3 fruit fly cellular contexts compared by ENCODE assay signal in the genomic region with DNA sequence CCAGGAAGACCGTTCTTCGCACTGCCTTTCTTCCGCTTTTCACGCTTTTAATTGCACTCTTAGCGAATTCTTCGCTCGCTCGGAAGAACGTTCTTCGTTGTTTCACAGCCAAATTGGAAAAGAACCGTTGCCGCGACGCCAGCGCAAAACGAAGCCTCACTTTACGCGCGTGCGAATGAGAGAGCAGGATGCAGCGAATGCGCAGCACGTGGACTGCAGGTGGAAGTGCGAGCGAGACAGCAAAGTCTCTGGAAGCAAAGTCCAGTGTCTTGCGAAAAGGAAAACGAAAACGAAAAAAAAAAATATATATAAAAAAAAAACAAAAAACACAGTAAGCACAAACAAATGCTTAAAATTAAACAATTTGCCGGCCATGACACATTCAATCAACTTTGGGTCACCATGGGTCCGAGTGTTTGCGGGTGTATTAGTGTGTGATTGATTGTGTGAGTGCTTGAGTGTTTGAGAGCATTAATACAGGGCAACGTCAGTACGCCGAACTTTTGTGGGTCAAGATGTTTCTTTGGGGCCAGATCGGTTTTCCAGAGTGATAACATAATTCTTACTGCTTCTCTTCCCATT.
TF ChIP-seq lines count a peak whose summit lies in the region.

A gene (minus strand): TSS at position 103 of the 582 bp plus-strand sequence.

TF ChIP-seq in whole organism, adult, 20 proteins besides CTCF, POLR2A, EP300 and RAD21 (continued from another document):
- peak; percentile 78 for TF ChIP-seq tj (GFP tag; optimal IDR thresholded peaks at IDR 0.05; lab: Kevin White, UChicago)
- no peak for TF ChIP-seq pad (GFP tag; optimal IDR thresholded peaks at IDR 0.05; lab: Kevin White, UChicago)
- TF ChIP-seq ovo (GFP tag; optimal IDR thresholded peaks at IDR 0.05; lab: Kevin White, UChicago), result peak; percentile 27

TF ChIP-seq in whole organism, prepupa, 60 proteins besides CTCF, POLR2A, EP300 and RAD21 (continued from another document):
- TF ChIP-seq Smox (GFP tag; optimal IDR thresholded peaks at IDR 0.05; lab: Kevin White, UChicago) (peak; percentile 25), net (GFP tag; optimal IDR thresholded peaks at IDR 0.05; lab: Kevin White, UChicago) (peak; percentile 70), Lpt (GFP tag; optimal IDR thresholded peaks at IDR 0.05; lab: Kevin White, UChicago) (no peak), Ets21C (GFP tag; optimal IDR thresholded peaks at IDR 0.05; lab: Kevin White, UChicago) (no peak), dsx (GFP tag; optimal IDR thresholded peaks at IDR 0.05; lab: Kevin White, UChicago; ENCODE audit: poor library complexity, severe bottlenecking) (peak; percentile 17), CG8632 (GFP tag; optimal IDR thresholded peaks at IDR 0.05; lab: Kevin White, UChicago) (peak; percentile 54), CG10669 (GFP tag; optimal IDR thresholded peaks at IDR 0.05; lab: Kevin White, UChicago) (peak; percentile 49), Gug (GFP tag; IDR thresholded peaks at IDR 0.05; lab: Robert Waterston, UW) (no peak), pdm3 (GFP tag; optimal IDR thresholded peaks at IDR 0.05; lab: Kevin White, UChicago) (peak; percentile 51), CG1621 (tag; optimal IDR thresholded peaks at IDR 0.05; lab: Kevin White, UChicago) (peak; percentile 52), lz (GFP tag; optimal IDR thresholded peaks at IDR 0.05; lab: Kevin White, UChicago) (no peak), Met (GFP tag; optimal IDR thresholded peaks at IDR 0.05; lab: Kevin White, UChicago) (peak; percentile 60), CG6276 (GFP tag; optimal IDR thresholded peaks at IDR 0.05; lab: Kevin White, UChicago) (peak; percentile 52), Eip75B (GFP tag; optimal IDR thresholded peaks at IDR 0.05; lab: Kevin White, UChicago) (peak; percentile 7), CG6792 (GFP tag; optimal IDR thresholded peaks at IDR 0.05; lab: Kevin White, UChicago) (no peak), vri (GFP tag; optimal IDR thresholded peaks at IDR 0.05; lab: Kevin White, UChicago) (peak; percentile 32), acj6 (GFP tag; optimal IDR thresholded peaks at IDR 0.05; lab: Kevin White, UChicago) (no peak), Blimp-1 (GFP tag; optimal IDR thresholded peaks at IDR 0.05; lab: Kevin White, UChicago) (peak; percentile 42), Hr4 (GFP tag; optimal IDR thresholded peaks at IDR 0.05; lab: Kevin White, UChicago) (no peak), fd59A (GFP tag; optimal IDR thresholded peaks at IDR 0.05; lab: Kevin White, UChicago) (no peak), Eip93F (GFP tag; optimal IDR thresholded peaks at IDR 0.05; lab: Kevin White, UChicago) (peak; percentile 87), CG11294 (GFP tag; IDR thresholded peaks at IDR 0.05; lab: Robert Waterston, UW) (no peak), CG31627 (GFP tag; optimal IDR thresholded peaks at IDR 0.05; lab: Kevin White, UChicago) (peak; percentile 1), Hr38 (GFP tag; optimal IDR thresholded peaks at IDR 0.05; lab: Kevin White, UChicago) (no peak), CG11762 (GFP tag; optimal IDR thresholded peaks at IDR 0.05; lab: Kevin White, UChicago; ENCODE audit: insufficient read depth) (peak; percentile 5), Sox102F (GFP tag; optimal IDR thresholded peaks at IDR 0.05; lab: Kevin White, UChicago) (peak; percentile 69), eg (GFP tag; IDR thresholded peaks at IDR 0.05; lab: Robert Waterston, UW) (0 out of 3 replicates have a peak, but pooled peaks have one; percentile 20), OdsH (GFP tag; optimal IDR thresholded peaks at IDR 0.05; lab: Kevin White, UChicago) (peak; percentile 23), CG10631 (GFP tag; optimal IDR thresholded peaks at IDR 0.05; lab: Kevin White, UChicago) (no peak), fd85E (GFP tag; optimal IDR thresholded peaks at IDR 0.05; lab: Kevin White, UChicago) (no peak), CG32006 (GFP tag; optimal IDR thresholded peaks at IDR 0.05; lab: Kevin White, UChicago) (peak; percentile 19), Sox14 (GFP tag; optimal IDR thresholded peaks at IDR 0.05; lab: Kevin White, UChicago) (peak; percentile 40), CG8319 (GFP tag; optimal IDR thresholded peaks at IDR 0.05; lab: Kevin White, UChicago) (peak; percentile 48), CG11902 (GFP tag; optimal IDR thresholded peaks at IDR 0.05; lab: Kevin White, UChicago) (no peak), salr (GFP tag; optimal IDR thresholded peaks at IDR 0.05; lab: Kevin White, UChicago) (peak; percentile 25 to 30), Hr39 (GFP tag; optimal IDR thresholded peaks at IDR 0.05; lab: Kevin White, UChicago) (no peak), CG7368 (GFP tag; optimal IDR thresholded peaks at IDR 0.05; lab: Kevin White, UChicago) (peak; percentile 55), Ets96B (tag; optimal IDR thresholded peaks at IDR 0.05; lab: Kevin White, UChicago) (no peak), Eip78C (GFP tag; lab: Kevin White, UChicago) (peak; percentile 84), CG3919 (GFP tag; optimal IDR thresholded peaks at IDR 0.05; lab: Kevin White, UChicago) (peak; percentile 36)

TF ChIP-seq in whole organism, pupa, 21 proteins besides CTCF, POLR2A, EP300 and RAD21 (continued from another document):
- TF ChIP-seq CG13204 (GFP tag; optimal IDR thresholded peaks at IDR 0.05; lab: Kevin White, UChicago), result peak; percentile 89
